Fruit fly (Drosophila melanogaster): ENCODE measurements around the gene CG33178.
A peak's percentile ranks its signal among the peaks of the same experiment; 100 is the strongest.

The CG33178 gene

dm6 chrX:15123418-15123994 lies 40.9 kb downstream of the CG33178 start (continued):
- TF ChIP-seq salr (GFP tag; optimal IDR thresholded peaks at IDR 0.05) (peak in 1 of 2 experiments; percentile 75), CG6808 (GFP tag; optimal IDR thresholded peaks at IDR 0.05) (peak; percentile 27), CG6163 (GFP tag; IDR thresholded peaks at IDR 0.05) (peak; percentile 48; the same call in 2 of the 3 replicates), CG6854 (GFP tag; optimal IDR thresholded peaks at IDR 0.05) (no peak), OdsH (GFP tag; optimal IDR thresholded peaks at IDR 0.05) (peak; percentile 23), CG7368 (GFP tag; optimal IDR thresholded peaks at IDR 0.05) (no peak), dsx (GFP tag; optimal IDR thresholded peaks at IDR 0.05; ENCODE audit: poor library complexity, severe bottlenecking) (peak; percentile 36)

dm6 chrX:15125496-15125895 lies 42.9 kb downstream of the CG33178 start, which contains the start of gene drd:
TSS of gene drd (plus strand) at chrX:15125753.
- TF ChIP-seq salr (GFP tag; optimal IDR thresholded peaks at IDR 0.05): no peak
- TF ChIP-seq Gug (GFP tag; IDR thresholded peaks at IDR 0.05): no peak
- TF ChIP-seq CG11902 (GFP tag; optimal IDR thresholded peaks at IDR 0.05): no peak
- TF ChIP-seq CG7368 (GFP tag; optimal IDR thresholded peaks at IDR 0.05): no peak
- no peak for TF ChIP-seq net (GFP tag; optimal IDR thresholded peaks at IDR 0.05)
- no peak for TF ChIP-seq lz (GFP tag; optimal IDR thresholded peaks at IDR 0.05)
- TF ChIP-seq Eip93F (GFP tag; optimal IDR thresholded peaks at IDR 0.05): no peak
- TF ChIP-seq acj6 (GFP tag; optimal IDR thresholded peaks at IDR 0.05): no peak
- no peak for TF ChIP-seq fd85E (GFP tag; optimal IDR thresholded peaks at IDR 0.05)
- no peak for TF ChIP-seq achi (GFP tag; optimal IDR thresholded peaks at IDR 0.05)

- TF ChIP-seq svp (GFP tag) (peak; percentile 52), CG10631 (GFP tag; optimal IDR thresholded peaks at IDR 0.05) (peak; percentile 13), CG11294 (GFP tag; IDR thresholded peaks at IDR 0.05) (no peak), Sox102F (GFP tag; optimal IDR thresholded peaks at IDR 0.05) (no peak), Ets96B (tag; optimal IDR thresholded peaks at IDR 0.05) (peak; percentile 32), fd85E (GFP tag; optimal IDR thresholded peaks at IDR 0.05) (no peak), CG10669 (GFP tag; optimal IDR thresholded peaks at IDR 0.05) (peak; percentile 11), CG3032 (tag; optimal IDR thresholded peaks at IDR 0.05) (peak; percentile 23), CG6808 (GFP tag; optimal IDR thresholded peaks at IDR 0.05) (peak; percentile 27), acj6 (GFP tag; optimal IDR thresholded peaks at IDR 0.05) (no peak), eg (GFP tag; IDR thresholded peaks at IDR 0.05) (peak; percentile 50; the same call in 2 of the 3 replicates), CG15336 (GFP tag; IDR thresholded peaks at IDR 0.05) (0 out of 2 replicates have a peak, but pooled peaks have one; percentile 11), CG32006 (GFP tag; optimal IDR thresholded peaks at IDR 0.05) (peak; percentile 50), CG6854 (GFP tag; optimal IDR thresholded peaks at IDR 0.05) (no peak), lz (GFP tag; optimal IDR thresholded peaks at IDR 0.05) (no peak), OdsH (GFP tag; optimal IDR thresholded peaks at IDR 0.05) (peak; percentile 16), CG3919 (GFP tag; optimal IDR thresholded peaks at IDR 0.05) (peak; percentile 10), pdm3 (GFP tag; optimal IDR thresholded peaks at IDR 0.05) (peak; percentile 9), Ets21C (GFP tag; optimal IDR thresholded peaks at IDR 0.05) (no peak), Eip78C (GFP tag) (peak; percentile 60), Hr4 (GFP tag; optimal IDR thresholded peaks at IDR 0.05) (peak; percentile 15), esn (GFP tag; optimal IDR thresholded peaks at IDR 0.05) (no peak), net (GFP tag; optimal IDR thresholded peaks at IDR 0.05) (no peak), Gug (GFP tag; IDR thresholded peaks at IDR 0.05) (no peak), fkh (GFP tag; optimal IDR thresholded peaks at IDR 0.05) (peak; percentile 50), CG9139 (GFP tag; optimal IDR thresholded peaks at IDR 0.05) (no peak), CG7368 (GFP tag; optimal IDR thresholded peaks at IDR 0.05) (no peak), CG8319 (GFP tag; optimal IDR thresholded peaks at IDR 0.05) (no peak), CG4318 (GFP tag; optimal IDR thresholded peaks at IDR 0.05) (peak; percentile 5)
These were observed 45.4 kb downstream of the CG33178 start for dm6 chrX:15127880-15128644.
